Fruit fly (Drosophila melanogaster): ENCODE measurements around the gene CG7778.

The CG7778 gene

DNA sequence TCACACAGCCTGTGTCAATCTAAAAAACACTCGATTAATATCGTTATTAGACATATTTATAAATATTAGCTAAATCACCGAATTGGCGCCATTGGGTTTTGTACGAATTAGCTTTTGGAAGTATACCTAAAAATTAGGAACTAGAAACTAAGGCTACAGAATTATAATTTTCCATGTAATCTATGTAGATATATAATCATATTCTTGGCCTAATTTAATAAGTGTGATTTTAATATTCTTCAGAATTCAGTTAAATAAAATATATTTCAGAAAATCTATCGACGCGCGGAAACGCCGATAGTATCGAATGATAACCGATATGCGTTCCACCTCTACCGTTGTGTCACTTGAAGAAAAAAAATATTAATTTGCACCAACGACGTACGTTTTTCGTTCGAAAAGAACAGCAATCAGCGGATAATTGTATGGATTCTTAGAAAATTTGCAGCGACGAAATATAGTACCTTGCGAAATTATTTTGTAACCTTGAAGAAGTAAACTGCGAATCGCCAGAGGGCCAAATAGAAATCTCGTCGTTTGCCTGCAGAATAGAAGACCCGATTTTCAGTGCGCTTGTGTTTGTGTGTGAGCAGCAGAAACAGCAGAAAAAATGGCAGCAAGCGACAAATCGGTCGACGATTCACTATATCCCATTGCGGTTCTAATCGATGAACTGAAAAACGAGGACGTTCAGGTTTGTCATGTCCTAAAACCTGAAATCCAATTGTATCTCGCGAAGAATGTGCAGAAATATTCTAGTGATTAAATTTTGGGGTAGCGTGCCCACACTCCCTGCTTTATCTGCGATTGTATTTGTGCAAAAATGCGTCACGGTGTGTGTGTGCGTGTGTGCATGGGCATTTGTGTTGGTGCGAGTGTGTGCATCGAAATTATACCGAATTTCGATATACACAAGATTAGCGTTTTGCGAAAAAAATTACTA is 19.6 kb downstream of the CG7778 start, which contains the start of gene Pp2A-29B (continued):
- TF ChIP-seq CG6791 (GFP tag; IDR thresholded peaks at IDR 0.05; ENCODE audit: partially characterized antibody) (peak; percentile 98), HHEX (GFP tag; optimal IDR thresholded peaks at IDR 0.05) (no peak), CG6854 (GFP tag; optimal IDR thresholded peaks at IDR 0.05) (no peak), gsb-n (tag; optimal IDR thresholded peaks at IDR 0.05) (no peak), NC2β (GFP tag; optimal IDR thresholded peaks at IDR 0.05) (no peak), Tbp (GFP tag; optimal IDR thresholded peaks at IDR 0.05) (no peak), hb (GFP tag; IDR thresholded peaks at IDR 0.05; ENCODE audit: partially characterized antibody) (peak; percentile 99), vnd (GFP tag; IDR thresholded peaks at IDR 0.05; ENCODE audit: partially characterized antibody) (peak; percentile 100), CG33213 (GFP tag; optimal IDR thresholded peaks at IDR 0.05) (no peak), Nf-YC (tag; optimal IDR thresholded peaks at IDR 0.05) (peak; percentile 57), sens (GFP tag) (peak; percentile 37), Antp (GFP tag; optimal IDR thresholded peaks at IDR 0.05) (no peak), Rfx (GFP tag; IDR thresholded peaks at IDR 0.05) (0 out of 2 replicates have a peak, but pooled peaks have one; percentile 11), dysf (GFP tag; IDR thresholded peaks at IDR 0.05) (no peak), CG7271 (tag; optimal IDR thresholded peaks at IDR 0.05) (no peak), CG11085 (GFP tag; IDR thresholded peaks at IDR 0.05) (no peak), exex (tag; optimal IDR thresholded peaks at IDR 0.05) (peak; percentile 35), Atf3 (GFP tag; optimal IDR thresholded peaks at IDR 0.05) (peak; percentile 0), CG9876 (GFP tag; optimal IDR thresholded peaks at IDR 0.05) (no peak), CG10462 (GFP tag; optimal IDR thresholded peaks at IDR 0.05) (peak; percentile 7), tgo (GFP tag; IDR thresholded peaks at IDR 0.05) (no peak), Aef1 (GFP tag; IDR thresholded peaks at IDR 0.05) (no peak), Dp (GFP tag; optimal IDR thresholded peaks at IDR 0.05) (peak; percentile 80), CG4328 (GFP tag; optimal IDR thresholded peaks at IDR 0.05) (peak; percentile 7), HLHmδ (GFP tag; optimal IDR thresholded peaks at IDR 0.05) (no peak), gce (GFP tag; IDR thresholded peaks at IDR 0.05) (no peak), Camta (GFP tag; optimal IDR thresholded peaks at IDR 0.05) (no peak), dmrt11E (tag; optimal IDR thresholded peaks at IDR 0.05) (peak; percentile 46), CTCF (GFP tag; optimal IDR thresholded peaks at IDR 0.05) (peak; percentile 21), sc (optimal IDR thresholded peaks at IDR 0.05) (no peak), sc (GFP tag; optimal IDR thresholded peaks at IDR 0.05) (no peak), Sin3A (optimal IDR thresholded peaks at IDR 0.05) (peak; percentile 32), CG9817 (tag; optimal IDR thresholded peaks at IDR 0.05) (peak; percentile 17), gem (tag; optimal IDR thresholded peaks at IDR 0.05) (peak; percentile 48), pzg (GFP tag; optimal IDR thresholded peaks at IDR 0.05) (peak; percentile 64), slou (GFP tag; optimal IDR thresholded peaks at IDR 0.05) (peak; percentile 59), crc (GFP tag; optimal IDR thresholded peaks at IDR 0.05) (no peak), ham (GFP tag; IDR thresholded peaks at IDR 0.05) (no peak), sqz (GFP tag; optimal IDR thresholded peaks at IDR 0.05) (peak; percentile 93), CG6654 (GFP tag; optimal IDR thresholded peaks at IDR 0.05) (no peak), sisA (GFP tag; IDR thresholded peaks at IDR 0.05) (no peak), az2 (GFP tag; optimal IDR thresholded peaks at IDR 0.05) (peak; percentile 3), CG11504 (tag; optimal IDR thresholded peaks at IDR 0.05) (peak; percentile 56), CG8924 (tag; optimal IDR thresholded peaks at IDR 0.05) (peak; percentile 42), Mad (GFP tag; optimal IDR thresholded peaks at IDR 0.05) (no peak), Doc2 (GFP tag; IDR thresholded peaks at IDR 0.05) (no peak), ttk (GFP tag; IDR thresholded peaks at IDR 0.05) (no peak), CG13424 (tag; optimal IDR thresholded peaks at IDR 0.05) (no peak), lab (GFP tag; optimal IDR thresholded peaks at IDR 0.05) (peak; percentile 15), Drgx (GFP tag; IDR thresholded peaks at IDR 0.05) (no peak), CG16779 (GFP tag; IDR thresholded peaks at IDR 0.05) (no peak)

All from whole organism, embryonic.